Worm (Caenorhabditis elegans) whole organism, early embryonic: ENCODE data around the gene ZK285.2.

ENCODE experiments used
- B0310.2 ChIP-seq: sonication (generic microtip); optimal IDR thresholded peaks from 2 replicates; lab custom pipeline; 2016; ENCODE audit warnings: mild to moderate bottlenecking, missing genetic modification characterization, missing compliant biosample characterization
- aly-1 ChIP-seq: sonication (generic microtip); optimal IDR thresholded peaks from 2 replicates; lab custom pipeline; 2016; ENCODE audit warnings: missing genetic modification characterization, missing compliant biosample characterization
- ama-1 ChIP-seq: fragments of 150-350 bp; optimal IDR thresholded peaks from 2 replicates; lab custom pipeline; 2014
- ceh-13 ChIP-seq: fragments of 200-800 bp; sonication (Bioruptor generic); optimal IDR thresholded peaks from 2 replicates; lab custom pipeline; 2018; ENCODE audit warnings: mild to moderate bottlenecking, missing genetic modification characterization, missing compliant biosample characterization
- ceh-36 ChIP-seq: sonication (generic microtip); optimal IDR thresholded peaks from 2 replicates; lab custom pipeline; 2016; ENCODE audit warnings: missing genetic modification characterization, inconsistent platforms, missing compliant biosample characterization
- flt-1 ChIP-seq: fragments of 200-800 bp; sonication (Bioruptor generic); IDR thresholded peaks from 2 replicates; pipeline ENCODE4 v1.3.6; 2022; ENCODE audit warnings: missing genetic modification characterization, missing compliant biosample characterization
- hmbx-1 ChIP-seq: sonication (generic microtip); optimal IDR thresholded peaks from 2 replicates; lab custom pipeline; 2016; ENCODE audit warnings: mild to moderate bottlenecking, missing genetic modification characterization, missing compliant biosample characterization
- hmg-4 ChIP-seq: fragments of 200-800 bp; sonication (Bioruptor generic); optimal IDR thresholded peaks from 2 replicates; lab custom pipeline; 2018; ENCODE audit warnings: mild to moderate bottlenecking, missing genetic modification characterization, missing compliant biosample characterization
- hnd-1 ChIP-seq: sonication (generic microtip); optimal IDR thresholded peaks from 2 replicates; lab custom pipeline; 2016; ENCODE audit warnings: missing genetic modification characterization, missing compliant biosample characterization
- pes-1 ChIP-seq: fragments of 200-800 bp; sonication (Bioruptor generic); IDR thresholded peaks from 2 replicates; pipeline ENCODE4 v1.3.6; 2022; ENCODE audit warnings: missing genetic modification reagents, missing genetic modification characterization, missing compliant biosample characterization
- scrt-1 ChIP-seq: fragments of 200-800 bp; sonication (Bioruptor generic); IDR thresholded peaks from 2 replicates; pipeline ENCODE4 v1.3.6; 2022; ENCODE audit warnings: missing genetic modification characterization, missing compliant biosample characterization
- sea-1 ChIP-seq: fragments of 200-800 bp; sonication (Bioruptor generic); conservative IDR thresholded peaks from 2 replicates; pipeline ENCODE4 v1.3.6; 2022; ENCODE audit warnings: missing genetic modification characterization, missing compliant biosample characterization
- tbx-37 ChIP-seq: fragments of 200-800 bp; sonication (Bioruptor generic); conservative IDR thresholded peaks from 2 replicates; pipeline ENCODE4 v1.3.6; 2022; ENCODE audit warnings: missing genetic modification reagents, missing genetic modification characterization, missing compliant biosample characterization
- tra-4 ChIP-seq: sonication (generic microtip); optimal IDR thresholded peaks from 2 replicates; lab custom pipeline; 2017; ENCODE audit warnings: missing genetic modification characterization, missing compliant biosample characterization

DNA sequence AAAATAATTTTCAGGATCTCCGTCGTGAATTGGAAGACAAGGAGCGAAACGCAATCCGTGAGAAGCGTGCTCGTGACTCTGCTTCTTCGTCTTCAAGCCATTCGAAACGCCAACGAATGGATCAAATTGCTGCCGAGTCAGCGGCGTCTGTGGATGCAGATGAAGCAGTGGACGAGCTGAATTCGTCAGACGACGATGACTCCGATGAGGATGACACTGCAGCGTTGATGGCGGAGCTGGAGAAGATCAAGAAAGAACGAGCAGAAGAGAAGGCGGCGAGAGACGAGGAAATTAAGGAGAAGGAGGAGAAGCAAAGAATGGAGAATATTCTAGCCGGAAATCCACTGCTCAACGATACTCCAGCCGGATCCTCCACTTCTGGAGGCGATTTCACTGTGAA lies 23.1 kb upstream of the ZK285.2 start:
- TF ChIP-seq ama-1 (lab: Kevin White, UChicago): no peak
- TF ChIP-seq aly-1 (tag; lab: Kevin White, UChicago): no peak
- TF ChIP-seq B0310.2 (tag; lab: Kevin White, UChicago): no peak
- no peak for TF ChIP-seq sea-1
- TF ChIP-seq tra-4 (tag; lab: Kevin White, UChicago): no peak
- no peak for TF ChIP-seq flt-1 (GFP tag; lab: Robert Waterston, UW)
- no peak for TF ChIP-seq ceh-36
- TF ChIP-seq hnd-1: no peak
- TF ChIP-seq pes-1 (GFP tag; lab: Robert Waterston, UW): no peak
- no peak for TF ChIP-seq ceh-13
- TF ChIP-seq tbx-37: no peak
- TF ChIP-seq scrt-1 (GFP tag; lab: Robert Waterston, UW): no peak
- no peak for TF ChIP-seq hmg-4 (GFP tag; lab: Kevin White, UChicago)
- no peak for TF ChIP-seq hmbx-1
